Worm (Caenorhabditis elegans): Measurements from ENCODE around the gene T28D9.1.

- no peak for TF ChIP-seq unc-62 (GFP tag; optimal IDR thresholded peaks at IDR 0.05)
- TF ChIP-seq ama-1 (optimal IDR thresholded peaks at IDR 0.05), result no peak
- no peak for TF ChIP-seq skn-1 (tag; optimal IDR thresholded peaks at IDR 0.05)
- no peak for TF ChIP-seq elt-3 (tag; optimal IDR thresholded peaks at IDR 0.05)
- TF ChIP-seq nhr-77 (tag; optimal IDR thresholded peaks at IDR 0.05), result no peak
- no peak for TF ChIP-seq lin-39 (tag; optimal IDR thresholded peaks at IDR 0.05)
- TF ChIP-seq F13H6.1 (tag; optimal IDR thresholded peaks at IDR 0.05), result no peak
- TF ChIP-seq ceh-82 (tag; optimal IDR thresholded peaks at IDR 0.05), result no peak
- no peak for TF ChIP-seq nhr-6 (tag; optimal IDR thresholded peaks at IDR 0.05)
- TF ChIP-seq nhr-10 (tag; optimal IDR thresholded peaks at IDR 0.05), result no peak
- TF ChIP-seq zag-1 (tag; optimal IDR thresholded peaks at IDR 0.05), result no peak
- no peak for TF ChIP-seq snpc-4 (tag; optimal IDR thresholded peaks at IDR 0.05)
- no peak for TF ChIP-seq unc-55 (GFP tag; optimal IDR thresholded peaks at IDR 0.05)
- no peak for TF ChIP-seq gmeb-1 (tag; optimal IDR thresholded peaks at IDR 0.05)
Measured at ce11 chrII:6531527-6531926, 39.3 kb downstream of the T28D9.1 start, which contains the start of gene abch-1.

All from whole organism, L2 larva.